Fruit fly (Drosophila melanogaster) whole organism, adult: ENCODE results near the gene TfIIA-S.

Experiments used
- CG12768 ChIP-seq: fragments of 200-800 bp; sonication (Bioruptor generic); optimal IDR thresholded peaks from 2 replicates; lab custom pipeline; 2017; ENCODE audit warnings: missing biosample characterization, missing genetic modification characterization, mild to moderate bottlenecking, moderate library complexity, missing genetic modification reagents
- CG14711 ChIP-seq: fragments of 200-800 bp; sonication (Bioruptor generic); optimal IDR thresholded peaks from 2 replicates; lab custom pipeline; 2018; ENCODE audit warnings: missing biosample characterization, mild to moderate bottlenecking, missing genetic modification characterization, moderate library complexity
- CG33017 ChIP-seq: fragments of 200-800 bp; sonication (Bioruptor generic); optimal IDR thresholded peaks from 2 replicates; lab custom pipeline; 2018; ENCODE audit warnings: missing biosample characterization, mild to moderate bottlenecking, missing genetic modification characterization, moderate library complexity
- CG7045 ChIP-seq: fragments of 200-800 bp; sonication (Bioruptor generic); optimal IDR thresholded peaks from 2 replicates; lab custom pipeline; 2017; ENCODE audit warnings: missing biosample characterization, mild to moderate bottlenecking, missing genetic modification characterization
- Crg-1 ChIP-seq: fragments of 200-800 bp; sonication (Bioruptor generic); optimal IDR thresholded peaks from 2 replicates; lab custom pipeline; 2016; ENCODE audit warnings: missing biosample characterization, missing genetic modification characterization
- bab1 ChIP-seq: fragments of 200-800 bp; sonication (Bioruptor generic); optimal IDR thresholded peaks from 3 replicates; lab custom pipeline; 2019; ENCODE audit warnings: missing biosample characterization, mild to moderate bottlenecking, missing genetic modification characterization, moderate library complexity
- kay ChIP-seq: fragments of 200-800 bp; sonication (Bioruptor generic); peaks from one replicate; lab custom pipeline; 2016; ENCODE audit warnings: missing biosample characterization, missing genetic modification characterization, borderline replicate concordance
- ovo ChIP-seq: fragments of 200-800 bp; sonication (Bioruptor generic); optimal IDR thresholded peaks from 2 replicates; lab custom pipeline; 2016; ENCODE audit warnings: missing biosample characterization, missing genetic modification characterization
- pad ChIP-seq: fragments of 200-800 bp; sonication (Bioruptor generic); optimal IDR thresholded peaks from 3 replicates; lab custom pipeline; 2017; ENCODE audit warnings: missing biosample characterization, missing genetic modification characterization, mild to moderate bottlenecking, moderate library complexity, missing genetic modification reagents
- tj ChIP-seq: fragments of 200-800 bp; sonication (Bioruptor generic); optimal IDR thresholded peaks from 3 replicates; lab custom pipeline; 2017; ENCODE audit warnings: missing biosample characterization, mild to moderate bottlenecking, missing genetic modification characterization, moderate library complexity

DNA sequence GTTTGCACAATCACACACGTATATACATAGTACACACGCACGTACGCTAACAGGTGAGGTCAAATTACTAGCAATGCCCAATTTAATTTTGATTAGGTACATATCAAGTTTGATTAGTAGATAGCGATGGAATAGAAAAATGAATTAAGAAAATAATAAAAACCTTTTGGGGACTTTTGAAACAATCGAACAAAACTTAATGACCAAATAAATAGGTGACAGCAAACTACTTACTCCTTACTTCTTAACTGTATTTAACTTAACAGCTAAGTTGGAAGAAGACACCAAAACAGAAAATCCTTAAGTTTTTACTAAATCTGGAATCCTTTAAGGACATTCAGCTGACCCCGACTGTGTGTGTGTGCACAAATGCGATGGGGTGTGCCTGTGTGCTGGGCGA is 11.2 kb upstream of the TfIIA-S start:
- TF ChIP-seq ovo (GFP tag; lab: Kevin White, UChicago) (no peak), CG7045 (GFP tag; lab: Kevin White, UChicago) (peak; percentile 27), pad (GFP tag; lab: Kevin White, UChicago) (no peak), CG14711 (tag; lab: Kevin White, UChicago) (no peak), kay (GFP tag; lab: Kevin White, UChicago) (no peak), tj (GFP tag; lab: Kevin White, UChicago) (no peak), CG33017 (peak; percentile 26), bab1 (GFP tag; lab: Kevin White, UChicago) (no peak), CG12768 (GFP tag; lab: Kevin White, UChicago) (peak; percentile 19), Crg-1 (GFP tag; lab: Kevin White, UChicago) (no peak)
